Worm (Caenorhabditis elegans) whole organism, young adult: ENCODE measurements around the gene T24D5.2.
A peak's percentile ranks its signal among the peaks of the same experiment; 100 is the strongest.

Experiments used
- T07F8.4 ChIP-seq: sonication (generic microtip); optimal IDR thresholded peaks from 2 replicates; lab custom pipeline; 2016; ENCODE audit warnings: mild to moderate bottlenecking, missing genetic modification characterization, moderate library complexity, missing compliant biosample characterization
- akir-1 ChIP-seq: fragments of 200-800 bp; sonication (Bioruptor generic); optimal IDR thresholded peaks from 2 replicates; lab custom pipeline; 2018; ENCODE audit warnings: mild to moderate bottlenecking, missing genetic modification characterization, moderate library complexity, missing compliant biosample characterization
- ama-1 ChIP-seq, 3 experiments: fragments of 150-350 bp in 1 of 3; sonication (generic microtip) in 2 of 3; optimal IDR thresholded peaks; 2 replicates each; lab custom pipeline; 2014 to 2018; ENCODE audit warnings: missing biosample characterization in 2 of 3, missing genetic modification characterization in 2 of 3, missing genetic modification reagents in 2 of 3
- aptf-3 ChIP-seq: fragments of 200-800 bp; sonication (Bioruptor generic); IDR thresholded peaks from 2 replicates; pipeline ENCODE4 v1.3.6; 2022; ENCODE audit warnings: missing genetic modification characterization, missing compliant biosample characterization
- cebp-1 ChIP-seq, 2 experiments: fragments of 200-800 bp in 1 of 2; sonication (Bioruptor generic) in 1 of 2; sonication (generic microtip) in 1 of 2; IDR thresholded peaks in 1 of 2; optimal IDR thresholded peaks in 1 of 2; 2 replicates each; pipeline versions ENCODE4 v1.3.6 to Lab custom; 2017 to 2022; ENCODE audit warnings: missing compliant biosample characterization in 2 of 2, missing genetic modification characterization in 2 of 2, mild to moderate bottlenecking in 1 of 2, missing genetic modification reagents in 1 of 2, moderate library complexity in 1 of 2
- ceh-40 ChIP-seq: fragments of 200-800 bp; sonication (Bioruptor generic); IDR thresholded peaks from 2 replicates; pipeline ENCODE4 v1.3.6; 2022; ENCODE audit warnings: missing genetic modification characterization, missing compliant biosample characterization
- let-607 ChIP-seq, 2 experiments: fragments of 200-800 bp in 1 of 2; sonication (Bioruptor generic) in 1 of 2; sonication (generic microtip) in 1 of 2; optimal IDR thresholded peaks; 2 replicates each; lab custom pipeline; 2016 to 2018; ENCODE audit warnings: mild to moderate bottlenecking in 2 of 2, missing compliant biosample characterization in 2 of 2, missing genetic modification characterization in 2 of 2, moderate library complexity in 2 of 2, missing genotype in 1 of 2
- lsy-27 ChIP-seq: sonication (generic microtip); optimal IDR thresholded peaks from 2 replicates; lab custom pipeline; 2017; ENCODE audit warnings: missing genetic modification characterization, mild to moderate bottlenecking, missing compliant biosample characterization, antibody characterized with exemption, missing genotype, borderline replicate concordance; ENCODE audit not compliant: insufficient read depth
- nhr-90 ChIP-seq: sonication (generic microtip); optimal IDR thresholded peaks from 2 replicates; lab custom pipeline; 2016; ENCODE audit warnings: missing genotype, mild to moderate bottlenecking, missing genetic modification characterization, missing compliant biosample characterization
- sea-2 ChIP-seq: fragments of 200-800 bp; sonication (Bioruptor generic); IDR thresholded peaks from 2 replicates; pipeline ENCODE4 v1.3.6; 2022; ENCODE audit warnings: missing genetic modification characterization, missing compliant biosample characterization
- unc-62 ChIP-seq: fragments of 150-350 bp; optimal IDR thresholded peaks from 2 replicates; lab custom pipeline; 2014; ENCODE audit warnings: missing biosample characterization, missing genetic modification reagents, missing genetic modification characterization
- zim-3 ChIP-seq: sonication (generic microtip); optimal IDR thresholded peaks from 2 replicates; lab custom pipeline; 2017; ENCODE audit warnings: mild to moderate bottlenecking, missing genetic modification characterization, moderate library complexity, missing compliant biosample characterization
- ztf-22 ChIP-seq: fragments of 200-800 bp; sonication (Bioruptor generic); optimal IDR thresholded peaks from 2 replicates; lab custom pipeline; 2018; ENCODE audit warnings: mild to moderate bottlenecking, missing genetic modification characterization, moderate library complexity, missing compliant biosample characterization

ce11 chrX:12630556-12630955 lies 44.3 kb upstream of the T24D5.2 start:
- TF ChIP-seq aptf-3 (GFP tag; lab: Robert Waterston, UW) (no peak), ama-1 (optimal IDR thresholded peaks at IDR 0.05; lab: Kevin White, UChicago) (no peak), ama-1 (GFP tag; optimal IDR thresholded peaks at IDR 0.05; lab: Kevin White, UChicago) (no peak), cebp-1 (GFP tag; IDR thresholded peaks at IDR 0.05; lab: Robert Waterston, UW) (no peak), cebp-1 (tag; optimal IDR thresholded peaks at IDR 0.05; lab: Kevin White, UChicago) (peak; percentile 42), zim-3 (no peak), unc-62 (GFP tag; lab: Kevin White, UChicago) (no peak), let-607 (tag; optimal IDR thresholded peaks at IDR 0.05; lab: Kevin White, UChicago) (no peak), ztf-22 (no peak), akir-1 (no peak), ceh-40 (0 out of 2 replicates have a peak, but pooled peaks have one; percentile 16), nhr-90 (tag; lab: Kevin White, UChicago) (peak; percentile 28), sea-2 (GFP tag; lab: Robert Waterston, UW) (no peak), T07F8.4 (tag; lab: Kevin White, UChicago) (no peak), lsy-27 (tag; lab: Kevin White, UChicago) (no peak)
